Fruit fly (Drosophila melanogaster): ENCODE measurements around the gene otu.

DNA sequence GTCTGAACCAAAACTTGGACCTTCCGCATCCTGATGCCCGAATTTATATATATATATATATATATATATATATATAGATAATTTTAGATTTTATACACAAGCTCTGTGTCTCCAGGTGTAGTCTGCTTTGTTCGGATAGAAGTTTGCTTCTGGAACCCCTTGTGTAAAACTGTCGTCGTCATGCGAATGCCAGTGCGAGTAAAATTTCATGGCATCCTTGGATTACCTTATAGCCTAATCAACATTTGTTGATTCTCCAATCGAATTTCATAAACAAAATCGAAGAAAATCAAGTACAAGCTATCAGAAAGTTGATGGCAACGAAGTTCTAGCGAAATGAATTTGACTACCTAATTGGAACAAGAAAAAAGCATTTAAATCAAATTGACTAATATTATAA, 31.8 kb downstream of the otu start, which contains the start of gene CG32713:
- TF ChIP-seq psq (GFP tag; optimal IDR thresholded peaks at IDR 0.05) (no peak), Sox100B (GFP tag; optimal IDR thresholded peaks at IDR 0.05) (no peak), trh (GFP tag; optimal IDR thresholded peaks at IDR 0.05) (no peak), Meics (GFP tag; optimal IDR thresholded peaks at IDR 0.05) (no peak), CG7987 (GFP tag; optimal IDR thresholded peaks at IDR 0.05) (no peak), salm (tag; optimal IDR thresholded peaks at IDR 0.05) (no peak), pnt (GFP tag; optimal IDR thresholded peaks at IDR 0.05) (no peak), pan (optimal IDR thresholded peaks at IDR 0.05) (no peak), pan (GFP tag; optimal IDR thresholded peaks at IDR 0.05 in 1 of 2, IDR thresholded peaks at IDR 0.05 in 1 of 2) (no peak), grn (GFP tag; optimal IDR thresholded peaks at IDR 0.05) (no peak)
